Fruit fly (Drosophila melanogaster): ENCODE data around the gene Idi.

Idi gene

dm6 chr3R:21273427-21274038, 3.6 kb downstream of the Idi start, which contains the start of gene CG3308:
CG3308 (minus strand) TSS chr3R:21273817.
- TF ChIP-seq CG17801 (GFP tag; optimal IDR thresholded peaks at IDR 0.05; ENCODE audit: partially characterized antibody), result peak; percentile 38

DNA sequence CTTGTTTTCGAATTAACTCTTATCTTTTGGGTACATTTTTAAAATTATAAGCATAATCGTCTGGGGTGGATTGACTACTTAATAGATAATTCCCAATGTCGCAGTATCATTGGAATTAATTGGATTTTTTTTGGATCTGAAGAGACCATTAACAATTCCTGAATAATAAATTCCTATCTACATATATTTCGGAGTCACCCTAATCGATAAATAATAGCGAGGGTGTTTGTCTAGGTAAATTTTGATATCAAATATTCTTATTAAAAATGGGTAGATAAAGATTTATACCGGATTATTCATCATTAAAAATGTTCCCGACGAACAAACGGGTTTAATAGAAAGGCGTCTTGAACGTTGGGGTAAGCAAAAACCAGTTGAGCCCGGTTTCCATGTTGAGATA, 4.9 kb downstream of the Idi start:
- no peak for TF ChIP-seq CG17801 (GFP tag; optimal IDR thresholded peaks at IDR 0.05; ENCODE audit: partially characterized antibody)

DNA sequence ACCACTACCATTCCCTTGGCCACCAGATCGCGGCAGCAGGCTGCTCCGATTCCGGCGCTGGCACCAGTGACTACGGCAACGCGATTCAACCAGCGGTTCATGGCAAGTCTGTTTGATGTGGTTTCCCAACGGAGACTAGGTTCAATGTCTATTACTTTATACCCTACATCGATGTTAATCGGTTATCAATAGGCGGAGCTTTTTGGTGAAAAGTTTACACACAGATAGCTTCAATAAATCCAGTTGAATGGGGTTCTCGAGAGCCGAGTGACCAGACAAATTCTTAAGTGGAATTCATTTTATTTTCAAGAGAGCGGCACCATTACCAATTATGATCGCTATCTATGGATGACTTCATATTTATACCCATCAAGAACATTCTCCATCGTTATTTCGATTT, 6.2 kb downstream of the Idi start, which contains the start of gene CG3301:
TSS of gene CG3301 (minus strand) at position 139 of the 400 bp plus-strand sequence.
- TF ChIP-seq CG17801 (GFP tag; optimal IDR thresholded peaks at IDR 0.05; ENCODE audit: partially characterized antibody), result no peak

- no peak for TF ChIP-seq CG17801 (GFP tag; optimal IDR thresholded peaks at IDR 0.05; ENCODE audit: partially characterized antibody)
These were observed 13.0 kb downstream of the Idi start, which contains the start of gene CG17298 for dm6 chr3R:21282897-21283296. CG17298 (plus strand) TSS chr3R:21283197.

DNA sequence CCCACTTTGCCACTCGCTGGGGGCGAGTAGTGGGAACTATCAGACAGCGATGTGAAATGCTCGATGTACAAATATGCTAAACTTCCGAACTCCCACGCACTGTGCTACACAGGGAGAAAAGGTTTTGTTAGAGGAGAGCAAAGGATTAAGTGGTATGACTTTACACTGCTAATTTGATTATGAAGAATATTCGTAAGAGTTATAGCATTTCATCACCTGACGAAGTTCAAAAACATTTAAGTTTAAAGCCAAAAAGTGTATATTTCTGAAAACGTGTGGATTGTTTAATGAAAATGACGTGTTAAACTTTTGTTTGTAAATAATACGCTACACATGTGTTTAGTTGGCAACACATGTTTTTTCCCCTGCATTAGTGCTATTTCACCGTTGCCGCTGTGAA, 18.5 kb downstream of the Idi start:
- no peak for TF ChIP-seq CG17801 (GFP tag; optimal IDR thresholded peaks at IDR 0.05; ENCODE audit: partially characterized antibody)

DNA sequence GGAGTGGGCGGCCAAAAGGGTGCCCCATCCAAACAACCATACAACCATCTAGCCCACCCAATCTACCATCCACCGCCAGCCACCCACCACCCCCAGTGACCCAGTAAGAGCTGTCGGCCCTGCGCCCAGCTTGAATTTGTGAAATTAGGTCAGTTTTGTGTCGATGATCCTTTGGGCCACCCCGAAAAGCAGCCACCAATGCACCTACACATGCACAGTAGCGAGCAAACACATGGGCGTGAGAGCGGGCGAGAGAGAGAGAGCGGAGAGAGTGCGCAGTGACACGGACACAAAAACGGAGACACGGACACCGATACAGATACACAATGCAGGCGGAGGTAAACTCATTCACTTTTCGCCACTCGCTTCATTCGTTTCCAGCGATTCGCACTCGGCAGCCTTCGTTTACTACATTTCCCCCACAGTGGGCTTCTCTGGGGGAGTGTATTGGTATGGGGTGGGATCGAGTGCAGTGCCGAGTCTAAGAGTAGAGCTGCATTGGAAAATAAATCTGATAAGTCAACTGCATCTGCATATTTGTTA, 19.2 kb downstream of the Idi start:
- TF ChIP-seq CG17801 (GFP tag; optimal IDR thresholded peaks at IDR 0.05; ENCODE audit: partially characterized antibody), result no peak

- no peak for TF ChIP-seq CG17801 (GFP tag; optimal IDR thresholded peaks at IDR 0.05; ENCODE audit: partially characterized antibody)
These were observed 23.9 kb downstream of the Idi start, which contains the start of gene SIFaR for dm6 chr3R:21293833-21294232. SIFaR (minus strand) TSS chr3R:21293998.

DNA sequence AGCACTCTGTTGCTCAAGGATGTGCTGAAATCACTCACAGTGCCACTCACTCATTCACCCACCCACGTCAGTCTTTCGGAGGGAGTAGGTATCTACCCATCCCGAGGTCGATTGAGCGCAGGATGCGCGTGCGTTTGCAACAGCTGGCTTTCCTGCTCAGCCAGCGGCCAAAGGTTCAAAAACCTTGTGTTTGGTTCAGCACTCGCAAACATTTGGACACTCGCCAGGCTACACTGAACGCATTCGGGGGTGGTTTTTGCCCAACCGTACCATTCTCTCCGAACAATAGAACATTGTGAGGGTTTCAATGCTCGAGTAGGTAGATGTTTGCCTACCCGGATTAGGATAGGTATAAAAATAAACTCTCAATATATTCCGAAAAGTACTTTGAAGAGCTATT, 25.1 kb downstream of the Idi start:
- no peak for TF ChIP-seq CG17801 (GFP tag; optimal IDR thresholded peaks at IDR 0.05; ENCODE audit: partially characterized antibody)

DNA sequence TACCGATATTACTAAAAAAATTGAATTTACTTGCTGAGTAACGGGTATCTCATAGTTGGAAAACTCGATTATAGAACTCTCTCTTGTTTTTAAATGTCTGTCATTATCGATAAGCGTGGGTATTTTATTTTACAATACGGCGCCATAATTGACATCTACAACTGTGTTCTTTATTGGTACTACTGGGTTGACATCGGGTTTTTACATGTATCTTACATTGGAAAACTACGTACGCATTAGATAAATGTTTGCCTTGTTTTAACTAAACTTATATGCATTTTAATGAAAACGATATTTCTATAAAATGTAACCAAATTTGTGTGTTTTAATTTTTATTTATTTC, 25.7 kb downstream of the Idi start:
- TF ChIP-seq CG17801 (GFP tag; optimal IDR thresholded peaks at IDR 0.05; ENCODE audit: partially characterized antibody), result no peak

DNA sequence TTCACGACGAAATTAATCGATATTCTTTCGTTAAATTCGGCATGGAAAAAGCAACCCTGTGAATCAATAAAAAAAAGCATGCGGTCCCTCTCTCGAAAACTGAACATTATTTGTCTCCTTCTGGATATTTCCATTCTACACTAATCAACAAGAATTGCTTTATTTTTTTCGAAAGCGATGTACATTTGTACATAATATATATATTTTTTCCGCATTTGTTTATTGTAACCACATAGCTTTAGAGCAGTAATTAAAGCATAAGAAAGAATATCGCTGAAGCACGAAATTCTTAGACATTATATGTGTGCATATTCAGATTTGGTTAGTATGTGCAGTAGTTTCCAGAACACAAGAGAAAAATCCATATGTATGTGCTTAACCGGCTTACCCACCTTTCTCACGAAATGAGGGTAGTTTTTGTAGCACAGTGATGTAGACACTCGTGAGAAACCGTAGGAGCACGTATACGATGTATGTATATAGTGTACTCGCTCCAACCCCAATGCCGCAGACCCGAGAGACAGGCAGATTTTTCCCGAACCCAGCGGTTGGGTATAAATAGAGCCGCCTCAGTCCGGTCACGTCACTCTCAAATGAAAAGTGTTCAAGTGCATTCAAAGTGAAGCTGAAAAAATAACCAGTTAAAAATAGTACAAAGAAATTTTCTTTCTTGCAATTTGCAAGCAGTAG, 26.3 kb downstream of the Idi start:
- peak; percentile 93 for TF ChIP-seq CG17801 (GFP tag; optimal IDR thresholded peaks at IDR 0.05; ENCODE audit: partially characterized antibody)

DNA sequence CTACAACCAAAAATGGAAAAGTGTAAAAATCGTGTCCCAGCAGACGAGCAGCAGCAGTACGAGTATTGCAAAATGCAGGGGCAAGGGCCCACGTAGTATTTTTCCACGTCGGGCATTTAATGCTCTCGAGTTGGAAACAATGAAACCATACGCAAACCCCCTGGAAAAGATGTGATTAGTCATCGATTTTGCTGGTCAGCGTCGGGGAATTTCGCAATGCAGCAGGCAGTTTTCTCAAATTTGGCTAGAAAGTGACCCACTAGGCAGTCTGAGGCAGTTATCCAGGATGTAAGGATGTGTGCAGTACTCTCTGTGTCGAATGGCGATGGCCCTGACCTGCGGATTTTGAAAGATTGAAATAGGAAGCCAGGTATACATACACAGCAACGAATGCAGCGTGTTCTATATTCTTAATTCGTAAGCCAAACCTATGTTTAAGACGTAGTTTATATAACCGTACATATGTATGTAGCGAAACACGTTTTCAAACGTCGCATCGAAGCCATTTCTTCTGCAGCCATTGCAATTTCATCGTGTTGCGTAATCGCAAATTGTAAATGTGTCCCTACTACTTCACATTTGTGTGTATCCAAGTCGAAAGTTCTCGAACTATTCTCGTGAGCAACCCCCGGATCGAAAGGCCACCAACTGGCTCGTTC, 26.9 kb downstream of the Idi start:
- no peak for TF ChIP-seq CG17801 (GFP tag; optimal IDR thresholded peaks at IDR 0.05; ENCODE audit: partially characterized antibody)

DNA sequence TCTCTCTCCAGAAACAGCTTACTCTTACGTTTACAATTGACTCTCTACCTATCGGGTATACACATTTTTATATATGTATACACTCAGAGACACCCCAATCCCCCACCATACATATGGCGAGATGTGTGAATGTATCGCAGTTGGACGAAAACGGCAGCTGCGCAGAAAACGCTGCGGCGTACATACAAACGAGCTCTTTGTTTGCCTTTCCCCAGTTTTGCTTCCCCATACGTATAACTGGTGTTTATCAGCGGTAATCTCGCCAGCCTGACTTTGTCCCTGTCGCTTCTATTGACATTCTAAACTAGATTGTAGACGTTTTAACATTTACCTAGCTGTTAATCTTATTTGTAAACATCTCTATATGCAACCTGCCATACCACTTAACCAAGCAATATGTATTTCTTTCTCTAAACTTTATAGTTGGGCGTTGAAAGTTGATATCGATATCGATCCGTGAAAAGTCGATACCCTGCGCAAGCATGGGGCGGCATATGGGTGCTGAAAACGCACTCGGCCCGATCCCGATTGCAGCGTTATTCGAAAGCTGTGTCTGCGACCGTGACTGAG, 27.5 kb downstream of the Idi start:
- TF ChIP-seq CG17801 (GFP tag; optimal IDR thresholded peaks at IDR 0.05; ENCODE audit: partially characterized antibody), result peak; percentile 29

- TF ChIP-seq CG17801 (GFP tag; optimal IDR thresholded peaks at IDR 0.05; ENCODE audit: partially characterized antibody), result no peak
These were observed 49.2 kb downstream of the Idi start for dm6 chr3R:21319120-21319519.
